Worm (Caenorhabditis elegans) whole organism, mixed stage, embryonic: ENCODE measurements around the gene fbxb-39.
"Not testable (repeated sequence)": the region's sequence is repeated elsewhere in the genome, so short reads cannot be mapped to it uniquely, and the experiment has no call there.

Experiments
- blmp-1 ChIP-seq: fragments of 150-350 bp; optimal IDR thresholded peaks from 2 replicates; lab custom pipeline; 2014; ENCODE audit warnings: missing biosample characterization, missing genetic modification characterization
- ceh-39 ChIP-seq: fragments of 150-350 bp; optimal IDR thresholded peaks from 2 replicates; lab custom pipeline; 2014; ENCODE audit warnings: missing biosample characterization, missing genetic modification characterization
- ceh-43 ChIP-seq: fragments of 200-800 bp; sonication (Bioruptor generic); optimal IDR thresholded peaks from 2 replicates; lab custom pipeline; 2018; ENCODE audit warnings: mild to moderate bottlenecking, missing genetic modification characterization, moderate library complexity, missing compliant biosample characterization
- ceh-83 ChIP-seq: fragments of 200-800 bp; sonication (Bioruptor generic); optimal IDR thresholded peaks from 2 replicates; lab custom pipeline; 2018; ENCODE audit warnings: mild to moderate bottlenecking, missing genetic modification characterization, missing compliant biosample characterization
- ces-1 ChIP-seq: fragments of 150-350 bp; optimal IDR thresholded peaks from 2 replicates; lab custom pipeline; 2014; ENCODE audit warnings: missing biosample characterization, missing genetic modification reagents, missing genetic modification characterization
- cnd-1 ChIP-seq: fragments of 200-800 bp; sonication (Bioruptor generic); optimal IDR thresholded peaks from 2 replicates; lab custom pipeline; 2018; ENCODE audit warnings: mild to moderate bottlenecking, missing genetic modification characterization, missing compliant biosample characterization
- elt-1 ChIP-seq: sonication (generic microtip); optimal IDR thresholded peaks from 2 replicates; lab custom pipeline; 2017; ENCODE audit warnings: missing genetic modification characterization, mild to moderate bottlenecking, missing compliant biosample characterization, antibody characterized with exemption, moderate library complexity, borderline replicate concordance; ENCODE audit not compliant: insufficient read depth
- elt-3 ChIP-seq: fragments of 150-350 bp; optimal IDR thresholded peaks from 2 replicates; lab custom pipeline; 2014; ENCODE audit warnings: missing biosample characterization, missing genetic modification characterization
- flh-1 ChIP-seq: fragments of 200-800 bp; sonication (Bioruptor generic); optimal IDR thresholded peaks from 2 replicates; lab custom pipeline; 2018; ENCODE audit warnings: mild to moderate bottlenecking, missing genetic modification characterization, moderate library complexity, missing compliant biosample characterization
- ham-2 ChIP-seq: fragments of 200-800 bp; sonication (Bioruptor generic); optimal IDR thresholded peaks from 2 replicates; lab custom pipeline; 2018; ENCODE audit warnings: mild to moderate bottlenecking, missing genetic modification characterization, missing compliant biosample characterization
- hlh-1 ChIP-seq: fragments of 150-350 bp; optimal IDR thresholded peaks from 2 replicates; lab custom pipeline; 2014; ENCODE audit warnings: missing biosample characterization, missing genetic modification reagents, missing genetic modification characterization
- lin-13 ChIP-seq: fragments of 150-350 bp; optimal IDR thresholded peaks from 2 replicates; lab custom pipeline; 2014; ENCODE audit warnings: missing biosample characterization, missing genetic modification characterization
- lin-32 ChIP-seq: fragments of 200-800 bp; sonication (Bioruptor generic); optimal IDR thresholded peaks from 2 replicates; lab custom pipeline; 2018; ENCODE audit warnings: mild to moderate bottlenecking, missing genetic modification characterization, missing compliant biosample characterization
- lsy-2 ChIP-seq: fragments of 150-350 bp; optimal IDR thresholded peaks from 2 replicates; lab custom pipeline; 2014; ENCODE audit warnings: missing biosample characterization, missing genetic modification characterization
- mep-1 ChIP-seq: fragments of 150-350 bp; optimal IDR thresholded peaks from 2 replicates; lab custom pipeline; 2017; ENCODE audit warnings: missing biosample characterization, missing genetic modification reagents, missing genetic modification characterization, inconsistent platforms
- mls-2 ChIP-seq: sonication (generic microtip); optimal IDR thresholded peaks from 2 replicates; lab custom pipeline; 2016; ENCODE audit warnings: mild to moderate bottlenecking, missing genetic modification characterization, moderate library complexity, missing compliant biosample characterization
- nhr-12 ChIP-seq: fragments of 150-350 bp; optimal IDR thresholded peaks from 2 replicates; lab custom pipeline; 2014; ENCODE audit warnings: missing biosample characterization, missing genetic modification characterization
- nhr-2 ChIP-seq: fragments of 150-350 bp; optimal IDR thresholded peaks from 2 replicates; lab custom pipeline; 2014; ENCODE audit warnings: missing biosample characterization, missing genetic modification characterization
- nhr-237 ChIP-seq: fragments of 150-350 bp; optimal IDR thresholded peaks from 2 replicates; lab custom pipeline; 2014; ENCODE audit warnings: missing biosample characterization, missing genetic modification characterization
- nhr-28 ChIP-seq: fragments of 150-350 bp; optimal IDR thresholded peaks from 2 replicates; lab custom pipeline; 2014; ENCODE audit warnings: missing biosample characterization, missing genetic modification characterization
- nhr-76 ChIP-seq: sonication (generic microtip); optimal IDR thresholded peaks from 2 replicates; lab custom pipeline; 2017; ENCODE audit warnings: missing biosample characterization, missing genetic modification characterization
- pha-4 ChIP-seq: fragments of 150-350 bp; optimal IDR thresholded peaks from 2 replicates; lab custom pipeline; 2018; ENCODE audit warnings: missing biosample characterization, missing genetic modification reagents, missing genetic modification characterization
- sem-2 ChIP-seq: fragments of 200-800 bp; sonication (Bioruptor generic); optimal IDR thresholded peaks from 2 replicates; lab custom pipeline; 2018; ENCODE audit warnings: mild to moderate bottlenecking, missing genetic modification characterization, missing compliant biosample characterization
- snpc-4 ChIP-seq: fragments of 150-350 bp; optimal IDR thresholded peaks from 2 replicates; lab custom pipeline; 2014; ENCODE audit warnings: missing biosample characterization, missing genetic modification characterization
- sptf-1 ChIP-seq: sonication (generic microtip); optimal IDR thresholded peaks from 2 replicates; lab custom pipeline; 2017; ENCODE audit warnings: mild to moderate bottlenecking, missing genetic modification characterization, moderate library complexity, missing compliant biosample characterization
- tbx-8 ChIP-seq: fragments of 200-800 bp; sonication (Bioruptor generic); optimal IDR thresholded peaks from 2 replicates; lab custom pipeline; 2018; ENCODE audit warnings: mild to moderate bottlenecking, missing genetic modification characterization, moderate library complexity, missing compliant biosample characterization
- unc-39 ChIP-seq: fragments of 150-350 bp; optimal IDR thresholded peaks from 2 replicates; lab custom pipeline; 2014; ENCODE audit warnings: missing biosample characterization, missing genetic modification characterization
- unc-62 ChIP-seq: fragments of 150-350 bp; optimal IDR thresholded peaks from 2 replicates; lab custom pipeline; 2014; ENCODE audit warnings: missing biosample characterization, missing genetic modification reagents, missing genetic modification characterization
- zip-8 ChIP-seq: fragments of 150-350 bp; optimal IDR thresholded peaks from 2 replicates; lab custom pipeline; 2014; ENCODE audit warnings: missing biosample characterization, missing genetic modification characterization
- ztf-11 ChIP-seq: fragments of 150-350 bp; optimal IDR thresholded peaks from 2 replicates; lab custom pipeline; 2014; ENCODE audit warnings: missing biosample characterization, missing genetic modification characterization

The fbxb-39 gene

DNA sequence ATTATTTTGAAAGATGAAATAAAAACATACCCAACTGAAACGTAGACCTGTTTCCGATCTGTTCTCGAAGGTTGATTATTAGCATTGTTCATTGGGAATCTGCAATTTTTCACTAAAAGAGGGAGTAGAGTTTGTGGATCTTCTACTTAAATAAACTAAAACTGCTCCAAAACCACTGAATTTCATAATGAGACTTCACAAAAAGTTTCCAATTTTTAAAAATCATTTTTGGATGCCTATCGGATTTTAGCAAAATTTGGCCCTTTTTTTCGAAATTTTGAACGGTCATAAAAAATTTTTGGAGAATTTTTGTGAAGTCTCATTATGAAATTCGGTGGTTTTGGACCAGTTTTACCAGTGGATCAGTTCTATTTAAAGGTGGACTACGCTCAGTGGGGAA is 26.5 kb upstream of the fbxb-39 start, which contains the start of gene K02E7.10:
Gene K02E7.10 (minus strand): TSS at position 101 of the 400 bp plus-strand sequence.
- no peak for TF ChIP-seq hlh-1 (tag; lab: Kevin White, UChicago)
- TF ChIP-seq lsy-2, result no peak
- TF ChIP-seq flh-1 (GFP tag; lab: Kevin White, UChicago), result no peak
- TF ChIP-seq mep-1 (tag; lab: Kevin White, UChicago), result no peak
- TF ChIP-seq lin-13 (tag; lab: Kevin White, UChicago), result no peak
- no peak for TF ChIP-seq ceh-83 (GFP tag; lab: Kevin White, UChicago)
- TF ChIP-seq tbx-8 (GFP tag; lab: Kevin White, UChicago), result no peak
- no peak for TF ChIP-seq nhr-28
- no peak for TF ChIP-seq unc-39 (tag; lab: Kevin White, UChicago)

DNA sequence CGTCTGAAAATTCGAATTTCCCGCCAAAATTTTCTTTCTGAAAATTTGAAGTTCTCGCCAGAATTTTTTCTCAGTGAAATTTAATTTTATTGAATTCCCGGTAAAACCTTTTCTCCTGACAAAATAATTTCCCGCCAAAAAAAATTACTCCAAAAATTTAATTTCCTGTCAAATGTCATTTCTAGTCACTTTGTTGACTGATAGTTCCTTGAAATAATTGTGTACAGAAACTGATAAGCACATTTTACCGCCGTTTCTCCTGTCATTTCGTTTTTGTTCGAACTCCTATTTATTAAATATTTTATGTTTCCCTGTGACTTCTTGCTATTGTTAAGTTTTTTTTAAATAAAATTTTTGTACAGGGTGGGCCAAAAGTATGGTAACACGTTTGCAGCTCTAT is 23.6 kb upstream of the fbxb-39 start:
- no peak for TF ChIP-seq pha-4 (tag; lab: Kevin White, UChicago)
- TF ChIP-seq flh-1 (GFP tag; lab: Kevin White, UChicago), result no peak
- no peak for TF ChIP-seq nhr-76 (tag; lab: Kevin White, UChicago)
- TF ChIP-seq sptf-1 (tag; lab: Kevin White, UChicago), result no peak
- no peak for TF ChIP-seq elt-3 (tag; lab: Kevin White, UChicago)
- TF ChIP-seq ham-2 (GFP tag; lab: Kevin White, UChicago), result no peak
- no peak for TF ChIP-seq hlh-1 (tag; lab: Kevin White, UChicago)
- no peak for TF ChIP-seq lsy-2
- no peak for TF ChIP-seq elt-1 (tag; lab: Kevin White, UChicago)
- TF ChIP-seq ceh-43, result no peak
- TF ChIP-seq ceh-39, result no peak
- TF ChIP-seq nhr-2 (tag; lab: Kevin White, UChicago), result no peak
- TF ChIP-seq ztf-11 (tag; lab: Kevin White, UChicago), result no peak
- TF ChIP-seq mep-1 (tag; lab: Kevin White, UChicago), result no peak
- no peak for TF ChIP-seq nhr-237 (tag; lab: Kevin White, UChicago)
- no peak for TF ChIP-seq lin-13 (tag; lab: Kevin White, UChicago)
- no peak for TF ChIP-seq nhr-28
- no peak for TF ChIP-seq unc-62 (GFP tag; lab: Kevin White, UChicago)

DNA sequence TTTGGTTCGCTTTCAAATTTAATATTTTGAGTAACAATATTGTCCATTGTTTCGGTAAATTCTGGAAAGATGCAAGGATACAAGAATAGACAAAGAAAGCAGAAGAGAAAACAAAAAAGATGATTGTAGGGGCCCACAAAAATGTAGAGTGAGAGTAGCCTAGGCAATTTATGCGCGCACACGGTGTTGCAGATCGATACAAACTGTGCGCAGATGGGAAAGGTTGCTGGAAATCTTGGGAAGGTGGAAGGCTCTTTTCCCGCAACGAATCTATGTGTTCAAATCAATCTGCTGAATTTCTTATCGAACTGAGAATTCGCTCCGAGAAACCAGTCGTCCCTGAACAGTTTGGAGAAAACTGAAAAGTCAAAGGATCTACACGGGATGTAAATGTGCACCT is 20.3 kb upstream of the fbxb-39 start, which contains the start of gene btb-10:
Gene btb-10 (minus strand): TSS at position 101 of the 400 bp plus-strand sequence.
- not testable (repeated sequence) for TF ChIP-seq blmp-1; ztf-11 (tag; lab: Kevin White, UChicago); nhr-237 (tag; lab: Kevin White, UChicago)
- TF ChIP-seq, all 35 proteins: peak for 0; not testable (repeated sequence) for 35

DNA sequence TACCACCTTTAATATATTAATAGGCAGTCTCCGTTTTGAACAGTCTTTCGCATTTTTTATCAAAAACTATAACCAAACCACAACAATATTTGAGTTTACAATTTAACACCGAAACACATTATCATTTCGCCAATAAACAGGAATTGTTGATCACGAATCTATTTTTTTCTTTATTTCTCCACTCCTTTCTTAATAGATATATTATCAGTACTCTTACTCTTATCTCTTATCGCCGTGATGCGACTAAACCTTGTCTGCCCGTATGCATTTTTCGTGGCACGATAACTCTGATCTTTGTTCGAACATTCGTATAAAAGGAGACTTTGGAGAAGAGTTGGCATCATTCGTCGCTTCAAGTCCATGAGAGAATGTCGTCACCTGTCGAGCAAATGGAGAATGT is 16.5 kb upstream of the fbxb-39 start:
- no peak for TF ChIP-seq hlh-1 (tag; lab: Kevin White, UChicago)

DNA sequence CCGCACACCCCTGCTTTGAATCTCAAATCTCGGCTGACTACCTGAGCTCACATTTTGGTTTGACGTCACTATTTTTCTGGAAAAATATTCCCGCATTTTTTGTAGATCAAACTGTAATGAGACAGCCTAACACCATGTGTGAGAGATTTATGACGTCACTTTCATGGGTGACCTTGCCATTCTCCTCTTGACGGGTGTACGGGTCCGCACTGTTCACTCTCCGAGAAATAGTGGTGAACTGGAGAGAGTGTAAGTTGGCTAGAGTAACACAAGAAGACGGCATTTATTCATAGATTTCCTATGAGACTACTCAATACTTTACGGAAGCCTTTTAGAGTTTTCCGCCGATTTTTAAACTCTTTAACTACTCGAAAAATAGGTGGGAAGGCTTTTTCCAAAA is 14.4 kb upstream of the fbxb-39 start, which contains the start of gene K02E7.7:
Gene K02E7.7 (plus strand): TSS at position 301 of the 400 bp plus-strand sequence.
- not testable (repeated sequence) for TF ChIP-seq cnd-1 (tag; lab: Kevin White, UChicago); ceh-83 (GFP tag; lab: Kevin White, UChicago); blmp-1

DNA sequence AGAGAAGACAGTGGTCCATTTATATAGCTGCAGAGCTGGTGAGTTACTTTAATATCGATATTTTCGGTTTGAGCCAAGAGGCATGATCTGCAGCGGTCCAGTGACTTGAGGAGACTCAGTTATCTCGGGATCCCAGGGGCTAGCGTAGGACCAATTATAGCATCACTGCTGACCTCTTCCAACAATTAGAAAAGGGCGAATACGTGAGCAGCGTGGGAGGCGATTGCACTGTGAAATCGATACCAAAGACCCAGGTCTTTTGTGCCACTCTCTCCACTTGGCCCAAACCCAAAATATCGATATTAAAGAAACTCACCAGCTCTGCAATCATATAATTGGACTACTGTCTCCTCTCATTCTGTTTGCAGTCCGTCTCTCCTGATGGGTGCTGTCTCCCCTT is 9.5 kb upstream of the fbxb-39 start, which contains the start of gene fbxb-40:
Gene fbxb-40 (minus strand): TSS at position 101 of the 400 bp plus-strand sequence.
- TF ChIP-seq elt-3 (tag; lab: Kevin White, UChicago) (no peak), tbx-8 (GFP tag; lab: Kevin White, UChicago) (no peak), ztf-11 (tag; lab: Kevin White, UChicago) (no peak), nhr-12 (tag; lab: Kevin White, UChicago) (no peak), snpc-4 (tag; lab: Kevin White, UChicago) (no peak), sem-2 (no peak), blmp-1 (no peak), nhr-2 (tag; lab: Kevin White, UChicago) (no peak)

DNA sequence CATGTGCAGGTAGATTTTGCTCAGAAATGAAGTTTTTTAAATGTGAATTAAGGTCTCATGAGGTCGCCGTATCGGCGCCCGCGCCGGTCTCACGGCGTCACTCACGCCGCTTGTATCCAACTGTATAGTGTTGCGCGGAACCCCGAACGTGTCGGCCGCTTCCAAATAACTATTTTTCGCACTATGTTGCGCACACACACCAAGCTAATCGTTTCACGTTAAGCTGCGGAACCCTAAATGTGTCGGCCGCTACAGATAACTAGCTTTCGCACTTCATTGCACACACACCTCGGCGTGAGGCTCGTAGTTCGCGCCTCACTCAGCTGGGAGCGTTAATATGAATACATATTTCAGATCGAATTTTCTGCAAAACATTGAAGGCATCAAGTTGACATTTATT is 6.6 kb upstream of the fbxb-39 start:
- TF ChIP-seq lin-32 (GFP tag; lab: Kevin White, UChicago) (no peak), ces-1 (GFP tag; lab: Kevin White, UChicago) (no peak), mls-2 (tag; lab: Kevin White, UChicago) (no peak), ceh-43 (no peak), zip-8 (tag; lab: Kevin White, UChicago) (no peak), ceh-83 (GFP tag; lab: Kevin White, UChicago) (no peak), nhr-2 (tag; lab: Kevin White, UChicago) (no peak), lin-13 (tag; lab: Kevin White, UChicago) (no peak)
